Worm (Caenorhabditis elegans): ENCODE results near the gene srw-21.

DNA sequence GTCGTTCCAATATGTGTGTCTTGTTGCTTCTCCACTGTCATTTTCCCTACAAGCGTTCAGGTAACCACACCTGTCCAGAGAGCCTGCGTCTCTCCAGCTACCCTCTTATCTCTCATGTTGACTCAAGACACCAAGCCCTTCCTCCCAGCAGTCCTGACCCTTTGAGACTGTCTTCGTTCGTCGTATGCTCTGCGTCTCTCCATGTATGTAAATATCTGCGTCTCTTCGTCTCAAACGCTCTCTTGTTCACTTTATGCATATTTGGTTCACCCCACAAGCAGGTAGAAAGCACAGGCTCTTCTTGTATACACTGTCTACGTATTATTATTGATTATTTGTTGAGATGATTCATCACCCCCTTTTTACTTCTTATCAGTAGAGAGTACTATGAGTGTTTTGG lies 9.9 kb downstream of the srw-21 start:
- TF ChIP-seq cog-1 (tag; optimal IDR thresholded peaks at IDR 0.05) (peak; percentile 12), ztf-29 (GFP tag; IDR thresholded peaks at IDR 0.05) (peak; percentile 53; the same call in 1 of the 2 replicates), flt-1 (GFP tag; IDR thresholded peaks at IDR 0.05) (no peak), klf-2 (GFP tag; conservative IDR thresholded peaks at IDR 0.05) (no peak), tab-1 (GFP tag; IDR thresholded peaks at IDR 0.05) (no peak), ref-1 (GFP tag; conservative IDR thresholded peaks at IDR 0.05) (no peak), ztf-23 (GFP tag; IDR thresholded peaks at IDR 0.05) (no peak), T22C8.4 (GFP tag; IDR thresholded peaks at IDR 0.05) (no peak)

All from whole organism, midembryonic.